Worm (Caenorhabditis elegans): ENCODE results near the gene F12A10.8.
"Not testable (repeated sequence)": the region's sequence is repeated elsewhere in the genome, so short reads cannot be mapped to it uniquely, and the experiment has no call there.

The F12A10.8 gene

ce11 chrII:5543476-5544144, 42.7 kb upstream of the F12A10.8 start (continued):
- peak; percentile 93 for TF ChIP-seq mef-2 (tag; optimal IDR thresholded peaks at IDR 0.05)
- TF ChIP-seq C04F5.9 (tag; optimal IDR thresholded peaks at IDR 0.05), result peak; percentile 95
- TF ChIP-seq efl-1 (optimal IDR thresholded peaks at IDR 0.05), result peak; percentile 92 to 93
- peak; percentile 80 to 98 for TF ChIP-seq efl-1 (GFP tag; optimal IDR thresholded peaks at IDR 0.05 in 1 of 2)
- TF ChIP-seq mab-9 (GFP tag; IDR thresholded peaks at IDR 0.05), result peak; percentile 98
- TF ChIP-seq ceh-90 (tag; optimal IDR thresholded peaks at IDR 0.05), result peak; percentile 71
- peak; percentile 49 for TF ChIP-seq hlh-4 (tag; optimal IDR thresholded peaks at IDR 0.05)
- no peak for TF ChIP-seq alr-1 (tag; optimal IDR thresholded peaks at IDR 0.05; ENCODE audit: borderline replicate concordance)
- TF ChIP-seq unc-62 (GFP tag; optimal IDR thresholded peaks at IDR 0.05), result peak; percentile 46
- TF ChIP-seq sup-37 (GFP tag; optimal IDR thresholded peaks at IDR 0.05), result peak; percentile 98
- 0 out of 2 replicates have a peak, but pooled peaks have one; percentile 74 for TF ChIP-seq ets-5 (GFP tag; IDR thresholded peaks at IDR 0.05)
- TF ChIP-seq sptf-1 (tag; optimal IDR thresholded peaks at IDR 0.05), result no peak
- TF ChIP-seq hpl-2 (GFP tag; optimal IDR thresholded peaks at IDR 0.05), result peak; percentile 98
- TF ChIP-seq zag-1 (tag; optimal IDR thresholded peaks at IDR 0.05), result peak; percentile 95
- TF ChIP-seq isw-1 (GFP tag; IDR thresholded peaks at IDR 0.05), result peak; percentile 98
- TF ChIP-seq fkh-4 (tag; optimal IDR thresholded peaks at IDR 0.05; ENCODE audit: borderline replicate concordance), result peak; percentile 86
- TF ChIP-seq nhr-90 (tag; optimal IDR thresholded peaks at IDR 0.05; ENCODE audit: poor library complexity), result peak; percentile 100
- peak; percentile 100 for TF ChIP-seq nhr-47 (tag; optimal IDR thresholded peaks at IDR 0.05)
- TF ChIP-seq nhr-85 (tag), result peak; percentile 99
- peak; percentile 99 for TF ChIP-seq fkh-10 (GFP tag; optimal IDR thresholded peaks at IDR 0.05)
- peak; percentile 47 to 98 (median 80) for TF ChIP-seq elt-3 (tag; optimal IDR thresholded peaks at IDR 0.05)
- TF ChIP-seq blmp-1 (tag; optimal IDR thresholded peaks at IDR 0.05), result peak; percentile 81
- peak; percentile 99 for TF ChIP-seq jun-1 (tag; optimal IDR thresholded peaks at IDR 0.05)
- TF ChIP-seq lin-14 (GFP tag; optimal IDR thresholded peaks at IDR 0.05), result peak; percentile 99
- TF ChIP-seq tlp-1 (tag; optimal IDR thresholded peaks at IDR 0.05), result no peak
- peak; percentile 83 for TF ChIP-seq efl-3 (GFP tag; optimal IDR thresholded peaks at IDR 0.05)
- TF ChIP-seq C34B4.2 (tag; optimal IDR thresholded peaks at IDR 0.05), result peak; percentile 67
- TF ChIP-seq nhr-71 (tag; optimal IDR thresholded peaks at IDR 0.05), result peak; percentile 100
- TF ChIP-seq mdl-1 (tag; optimal IDR thresholded peaks at IDR 0.05), result peak; percentile 38 to 93
- TF ChIP-seq grh-1 (GFP tag; IDR thresholded peaks at IDR 0.05), result peak; percentile 99
- TF ChIP-seq unc-30 (tag; optimal IDR thresholded peaks at IDR 0.05), result peak; percentile 68
- TF ChIP-seq zip-4 (GFP tag; optimal IDR thresholded peaks at IDR 0.05), result peak; percentile 95
- TF ChIP-seq nhr-28 (tag; optimal IDR thresholded peaks at IDR 0.05), result peak; percentile 69

DNA sequence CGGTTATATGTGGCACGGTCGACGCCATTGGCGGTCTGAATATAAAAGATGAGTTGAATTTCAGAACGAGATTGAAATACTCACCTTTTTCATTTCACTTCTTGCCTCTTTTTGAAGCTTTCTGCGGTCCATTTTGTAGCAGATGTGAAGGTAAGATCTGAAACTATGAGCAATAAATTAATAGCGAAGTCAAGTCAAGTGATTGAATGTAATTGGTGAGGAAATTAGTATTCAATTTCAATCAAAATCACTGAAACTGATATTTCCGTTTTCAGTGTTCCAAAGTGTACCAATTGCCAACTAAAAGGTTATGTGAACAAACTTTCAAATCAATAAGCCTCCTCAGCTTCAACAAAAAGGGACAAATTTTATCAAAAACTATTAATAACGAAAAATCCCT, 40.8 kb upstream of the F12A10.8 start, which contains the start of gene C17C3.24:
Gene C17C3.24, minus strand, starts transcription at position 101 of the 400 bp plus-strand sequence.
- TF ChIP-seq F16B12.6 (tag; optimal IDR thresholded peaks at IDR 0.05) (no peak), ces-1 (GFP tag; optimal IDR thresholded peaks at IDR 0.05) (no peak), lin-13 (GFP tag; optimal IDR thresholded peaks at IDR 0.05) (no peak), mef-2 (tag; optimal IDR thresholded peaks at IDR 0.05) (no peak), irx-1 (tag; optimal IDR thresholded peaks at IDR 0.05) (no peak), unc-62 (GFP tag; optimal IDR thresholded peaks at IDR 0.05) (no peak), egl-13 (tag; optimal IDR thresholded peaks at IDR 0.05) (no peak), nhr-19 (GFP tag; conservative IDR thresholded peaks at IDR 0.05) (no peak)

DNA sequence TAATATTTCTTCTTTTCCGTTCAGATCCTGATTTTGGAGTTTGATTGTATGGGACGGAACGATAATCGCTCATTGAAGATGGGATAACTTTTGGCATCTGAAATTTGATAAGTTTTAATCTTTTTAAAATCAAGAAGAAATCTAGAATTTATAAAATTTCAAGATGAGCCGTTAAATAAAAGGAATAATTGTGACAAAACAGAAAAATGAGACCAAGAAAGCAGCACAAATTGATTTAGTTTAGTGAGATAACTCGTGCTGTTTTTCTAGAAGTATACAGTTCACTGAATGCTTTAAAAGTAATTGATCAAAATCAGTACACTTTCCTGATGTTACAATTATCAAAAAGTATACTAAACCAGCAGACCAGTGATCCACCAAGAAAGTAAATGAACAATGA, 39.2 kb upstream of the F12A10.8 start, which contains the start of gene hlh-27:
Gene hlh-27, minus strand, starts transcription at position 101 of the 400 bp plus-strand sequence.
- not testable (repeated sequence) for TF ChIP-seq ceh-63 (GFP tag; optimal IDR thresholded peaks at IDR 0.05); egl-13 (tag; optimal IDR thresholded peaks at IDR 0.05); lir-3 (tag; optimal IDR thresholded peaks at IDR 0.05; ENCODE audit: poor library complexity)
